Fruit fly (Drosophila melanogaster) whole organism, pupa: ENCODE data around the gene lectin-28C.

ENCODE experiments used
- CG13204 ChIP-seq: fragments of 200-800 bp; sonication (Bioruptor generic); optimal IDR thresholded peaks from 2 replicates; lab custom pipeline; 2018; ENCODE audit warnings: missing biosample characterization, mild to moderate bottlenecking, missing genetic modification characterization, moderate library complexity
- CG14655 ChIP-seq: fragments of 200-800 bp; sonication (Bioruptor generic); optimal IDR thresholded peaks from 3 replicates; lab custom pipeline; 2017; ENCODE audit warnings: mild to moderate bottlenecking, missing biosample characterization, missing genetic modification reagents, missing genetic modification characterization
- CG32121 ChIP-seq: fragments of 200-800 bp; sonication (Bioruptor generic); IDR thresholded peaks from 2 replicates; pipeline ENCODE4 v1.3.6; 2022; ENCODE audit warnings: missing biosample characterization, missing genetic modification characterization
- CG34367 ChIP-seq: fragments of 200-800 bp; sonication (Bioruptor generic); optimal IDR thresholded peaks from 2 replicates; lab custom pipeline; 2018; ENCODE audit warnings: missing biosample characterization, mild to moderate bottlenecking, missing genetic modification characterization
- CG9948 ChIP-seq: fragments of 200-800 bp; sonication (Bioruptor generic); optimal IDR thresholded peaks from 2 replicates; lab custom pipeline; 2018; ENCODE audit warnings: missing biosample characterization, mild to moderate bottlenecking, missing genetic modification characterization, moderate library complexity
- Ets98B ChIP-seq: fragments of 200-800 bp; sonication (Bioruptor generic); IDR thresholded peaks from 2 replicates; pipeline ENCODE4 v1.3.6; 2022; ENCODE audit warnings: missing biosample characterization, missing genetic modification characterization
- Pif1A ChIP-seq: fragments of 200-800 bp; sonication (Bioruptor generic); optimal IDR thresholded peaks from 3 replicates; lab custom pipeline; 2016; ENCODE audit warnings: missing biosample characterization, missing genetic modification characterization
- Pif1B ChIP-seq: fragments of 200-800 bp; sonication (Bioruptor generic); optimal IDR thresholded peaks from 3 replicates; lab custom pipeline; 2016; ENCODE audit warnings: missing biosample characterization, missing genetic modification characterization
- Snoo ChIP-seq: fragments of 200-800 bp; sonication (Bioruptor generic); optimal IDR thresholded peaks from 3 replicates; lab custom pipeline; 2017; ENCODE audit warnings: missing biosample characterization, mild to moderate bottlenecking, missing genetic modification characterization, inconsistent platforms
- fd96Ca ChIP-seq: fragments of 200-800 bp; sonication (Bioruptor generic); IDR thresholded peaks from 3 replicates; pipeline ENCODE4 v1.3.6; 2022; ENCODE audit warnings: missing biosample characterization, missing genetic modification characterization
- rn ChIP-seq: fragments of 200-800 bp; sonication (Bioruptor generic); IDR thresholded peaks from 2 replicates; pipeline ENCODE4 v1.3.6; 2022; ENCODE audit warnings: missing biosample characterization, missing genetic modification characterization

- TF ChIP-seq CG13204 (GFP tag; lab: Kevin White, UChicago): no peak
- no peak for TF ChIP-seq Pif1A (GFP tag; lab: Kevin White, UChicago)
- no peak for TF ChIP-seq CG14655 (GFP tag; lab: Kevin White, UChicago)
- TF ChIP-seq Snoo (tag; lab: Kevin White, UChicago): no peak
- no peak for TF ChIP-seq Pif1B (GFP tag; lab: Kevin White, UChicago)
- TF ChIP-seq CG9948 (tag; lab: Kevin White, UChicago): no peak
- no peak for TF ChIP-seq Ets98B
- TF ChIP-seq CG34367 (tag; lab: Kevin White, UChicago): no peak
- no peak for TF ChIP-seq fd96Ca (GFP tag; lab: Robert Waterston, UW)
- no peak for TF ChIP-seq CG32121
- no peak for TF ChIP-seq rn
Measured at dm6 chr2L:7878372-7878771, 21.5 kb downstream of the lectin-28C start.
